Worm (Caenorhabditis elegans): ENCODE results near the gene C06C6.7.

DNA sequence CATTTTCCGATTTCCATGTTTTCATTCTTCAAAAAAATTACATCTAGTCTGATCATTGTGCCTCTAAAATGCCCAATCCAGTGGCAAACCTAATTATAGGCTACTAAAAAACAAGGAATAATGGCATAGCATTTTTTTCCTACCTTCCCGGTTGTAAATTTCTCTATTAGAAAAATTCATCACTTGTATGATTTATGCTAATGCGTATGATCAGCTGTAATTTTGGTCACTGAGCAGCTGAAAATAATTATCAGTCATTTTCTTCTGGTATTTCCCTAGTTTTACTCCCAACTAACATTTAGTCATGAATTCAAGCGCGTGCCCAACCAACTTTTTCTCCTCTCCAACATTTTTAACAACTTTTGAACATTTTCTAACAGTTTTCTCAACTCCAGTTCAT, 36.5 kb upstream of the C06C6.7 start, which contains the start of gene srh-186:
- TF ChIP-seq pha-4 (tag; optimal IDR thresholded peaks at IDR 0.05) = no peak
- no peak for TF ChIP-seq Y95B8A.8 (GFP tag; IDR thresholded peaks at IDR 0.05)
- TF ChIP-seq snpc-4 (GFP tag; optimal IDR thresholded peaks at IDR 0.05) = no peak
- TF ChIP-seq snpc-4 (tag; optimal IDR thresholded peaks at IDR 0.05) = no peak
- TF ChIP-seq hlh-12 (tag; optimal IDR thresholded peaks at IDR 0.05) = no peak
- TF ChIP-seq lir-1 (GFP tag; conservative IDR thresholded peaks at IDR 0.05) = no peak
- TF ChIP-seq ets-4 (GFP tag; optimal IDR thresholded peaks at IDR 0.05) = no peak
- TF ChIP-seq him-1 (tag; optimal IDR thresholded peaks at IDR 0.05) = no peak
- no peak for TF ChIP-seq ztf-26 (tag; optimal IDR thresholded peaks at IDR 0.05)
- no peak for TF ChIP-seq aptf-3 (GFP tag; IDR thresholded peaks at IDR 0.05)
- no peak for TF ChIP-seq tbx-9 (tag; optimal IDR thresholded peaks at IDR 0.05; ENCODE audit: borderline replicate concordance)
- no peak for TF ChIP-seq B0261.1 (tag; optimal IDR thresholded peaks at IDR 0.05)
- TF ChIP-seq madf-8 (GFP tag; conservative IDR thresholded peaks at IDR 0.05) = no peak
- no peak for TF ChIP-seq hlh-26 (GFP tag; conservative IDR thresholded peaks at IDR 0.05)
- TF ChIP-seq ztf-6 (GFP tag; IDR thresholded peaks at IDR 0.05) = no peak

Measured in whole organism, young adult.